Fruit fly (Drosophila melanogaster) whole organism, embryonic: ENCODE results near the gene Rnb.
A peak's percentile ranks its signal among the peaks of the same experiment; 100 is the strongest.

Experiments used
- ATbp ChIP-seq: fragments of 200-800 bp; sonication (Bioruptor generic); optimal IDR thresholded peaks from 2 replicates; lab custom pipeline; 2017; ENCODE audit warnings: missing biosample characterization, mild to moderate bottlenecking, missing genetic modification characterization, missing genetic modification reagents
- Blimp-1 ChIP-seq: fragments of 200-800 bp; sonication (Bioruptor generic); optimal IDR thresholded peaks from 3 replicates; lab custom pipeline; 2018; ENCODE audit warnings: missing biosample characterization, missing genetic modification characterization, mild to moderate bottlenecking, moderate library complexity, missing genetic modification reagents
- CG13775 ChIP-seq: fragments of 200-800 bp; sonication (Bioruptor generic); optimal IDR thresholded peaks from 3 replicates; lab custom pipeline; 2017; ENCODE audit warnings: missing biosample characterization, mild to moderate bottlenecking, missing genetic modification characterization
- CG14860 ChIP-seq: fragments of 200-800 bp; sonication (Bioruptor generic); IDR thresholded peaks from 3 replicates; pipeline ENCODE4 v1.3.6; 2022; ENCODE audit warnings: missing biosample characterization, missing genetic modification characterization; ENCODE audit not compliant: partially characterized antibody
- CG1603 ChIP-seq: fragments of 200-800 bp; sonication (Bioruptor generic); optimal IDR thresholded peaks from 2 replicates; lab custom pipeline; 2019; ENCODE audit warnings: missing biosample characterization, mild to moderate bottlenecking, missing genetic modification characterization, moderate library complexity
- CG32772 ChIP-seq: fragments of 200-800 bp; sonication (Bioruptor generic); IDR thresholded peaks from 2 replicates; pipeline ENCODE4 v1.3.6; 2022; ENCODE audit warnings: missing biosample characterization, missing genetic modification characterization
- CG34422 ChIP-seq: fragments of 200-800 bp; sonication (Bioruptor generic); IDR thresholded peaks from 3 replicates; pipeline ENCODE4 v1.3.6; 2022; ENCODE audit warnings: missing biosample characterization, missing genetic modification characterization
- CG4360 ChIP-seq: fragments of 200-800 bp; sonication (Bioruptor generic); IDR thresholded peaks from 2 replicates; pipeline ENCODE4 v1.3.6; 2022; ENCODE audit warnings: missing biosample characterization, missing genetic modification characterization
- CG4404 ChIP-seq: fragments of 200-800 bp; sonication (Bioruptor generic); IDR thresholded peaks from 2 replicates; pipeline ENCODE4 v1.3.6; 2022; ENCODE audit warnings: missing biosample characterization, missing genetic modification characterization
- CG4617 ChIP-seq: fragments of 200-800 bp; sonication (Bioruptor generic); optimal IDR thresholded peaks from 3 replicates; lab custom pipeline; 2016; ENCODE audit warnings: missing biosample characterization, missing genetic modification characterization, borderline replicate concordance
- CG6175 ChIP-seq: fragments of 200-800 bp; sonication (Bioruptor generic); IDR thresholded peaks from 3 replicates; pipeline ENCODE4 v1.3.6; 2022; ENCODE audit warnings: missing biosample characterization, missing genetic modification characterization
- CG7745 ChIP-seq: fragments of 200-800 bp; sonication (Bioruptor generic); optimal IDR thresholded peaks from 2 replicates; lab custom pipeline; 2018; ENCODE audit warnings: missing biosample characterization, mild to moderate bottlenecking, missing genetic modification characterization, moderate library complexity
- CG9215 ChIP-seq: fragments of 200-800 bp; sonication (Bioruptor generic); IDR thresholded peaks from 2 replicates; pipeline ENCODE4 v1.3.6; 2022; ENCODE audit warnings: missing biosample characterization, missing genetic modification characterization
- D ChIP-seq, 2 experiments: fragments of 200-800 bp in 1 of 2; fragments of >200 bp in 1 of 2; sonication (Bioruptor generic) in 1 of 2; optimal IDR thresholded peaks; 2 replicates in 1 of 2; 3 replicates in 1 of 2; lab custom pipeline; 2017; ENCODE audit warnings: mild to moderate bottlenecking in 1 of 2, missing biosample characterization in 1 of 2, missing genetic modification characterization in 1 of 2, missing genetic modification reagents in 1 of 2
- Dad ChIP-seq: fragments of 200-800 bp; sonication (Bioruptor generic); optimal IDR thresholded peaks from 3 replicates; lab custom pipeline; 2016; ENCODE audit warnings: missing biosample characterization, missing genetic modification characterization
- Dll ChIP-seq: fragments of 200-800 bp; sonication (Bioruptor generic); IDR thresholded peaks from 4 replicates; pipeline ENCODE4 v1.3.6; 2022; ENCODE audit warnings: missing biosample characterization, missing genetic modification characterization; ENCODE audit not compliant: partially characterized antibody
- Doc3 ChIP-seq: fragments of 200-800 bp; sonication (Bioruptor generic); IDR thresholded peaks from 3 replicates; pipeline ENCODE4 v1.3.6; 2022; ENCODE audit warnings: missing biosample characterization, missing genetic modification characterization; ENCODE audit not compliant: partially characterized antibody
- Drgx ChIP-seq: fragments of 200-800 bp; sonication (Bioruptor generic); IDR thresholded peaks from 2 replicates; pipeline ENCODE4 v1.3.6; 2022; ENCODE audit warnings: missing biosample characterization, missing genetic modification characterization
- MESR4 ChIP-seq: fragments of 200-800 bp; sonication (Bioruptor generic); optimal IDR thresholded peaks from 2 replicates; lab custom pipeline; 2018; ENCODE audit warnings: missing biosample characterization, mild to moderate bottlenecking, missing genetic modification characterization, moderate library complexity
- Med ChIP-seq: fragments of 200-800 bp; sonication (Bioruptor generic); peaks from one replicate; lab custom pipeline; 2016; ENCODE audit warnings: missing biosample characterization, missing genetic modification characterization, mild to moderate bottlenecking, inconsistent platforms, moderate library complexity
- Nf-YB ChIP-seq: fragments of 200-800 bp; sonication (Bioruptor generic); optimal IDR thresholded peaks from 3 replicates; lab custom pipeline; 2019; ENCODE audit warnings: missing biosample characterization, mild to moderate bottlenecking, missing genetic modification characterization, moderate library complexity
- Opbp ChIP-seq: fragments of 200-800 bp; sonication (Bioruptor generic); IDR thresholded peaks from 3 replicates; pipeline ENCODE4 v1.3.6; 2022; ENCODE audit warnings: missing biosample characterization, missing genetic modification characterization; ENCODE audit not compliant: partially characterized antibody
- Optix ChIP-seq: fragments of 200-800 bp; sonication (Bioruptor generic); IDR thresholded peaks from 3 replicates; pipeline ENCODE4 v1.3.6; 2022; ENCODE audit warnings: missing biosample characterization, missing genetic modification characterization
- Pdp1 ChIP-seq, 2 experiments: fragments of 200-800 bp; sonication (Bioruptor generic); optimal IDR thresholded peaks; 3 replicates each; lab custom pipeline; 2016; ENCODE audit warnings: missing biosample characterization in 2 of 2, missing genetic modification characterization in 2 of 2, mild to moderate bottlenecking in 1 of 2, moderate library complexity in 1 of 2
- Scr ChIP-seq: fragments of 200-800 bp; sonication (Bioruptor generic); IDR thresholded peaks from 2 replicates; pipeline ENCODE4 v1.3.6; 2022; ENCODE audit warnings: missing biosample characterization, missing genetic modification characterization; ENCODE audit not compliant: partially characterized antibody
- Sry-δ ChIP-seq: fragments of 200-800 bp; sonication (Bioruptor generic); optimal IDR thresholded peaks from 2 replicates; lab custom pipeline; 2016; ENCODE audit warnings: missing biosample characterization, missing genetic modification characterization
- ap ChIP-seq: fragments of 200-800 bp; sonication (Bioruptor generic); IDR thresholded peaks from 2 replicates; pipeline ENCODE4 v1.3.6; 2022; ENCODE audit warnings: missing biosample characterization, missing genetic modification characterization
- ara ChIP-seq: fragments of 200-800 bp; sonication (Bioruptor generic); IDR thresholded peaks from 2 replicates; pipeline ENCODE4 v1.3.6; 2022; ENCODE audit warnings: missing biosample characterization, missing genetic modification characterization
- ase ChIP-seq: fragments of 200-800 bp; sonication (Bioruptor generic); IDR thresholded peaks from 3 replicates; pipeline ENCODE4 v1.3.6; 2022; ENCODE audit warnings: missing biosample characterization, missing genetic modification characterization
- bsh ChIP-seq, 2 experiments: fragments of 200-800 bp; sonication (Bioruptor generic); optimal IDR thresholded peaks; 2 replicates each; lab custom pipeline; 2017 to 2018; ENCODE audit warnings: mild to moderate bottlenecking in 2 of 2, missing biosample characterization in 2 of 2, missing genetic modification characterization in 2 of 2, moderate library complexity in 1 of 2
- cg ChIP-seq: fragments of 200-800 bp; sonication (Bioruptor generic); optimal IDR thresholded peaks from 3 replicates; lab custom pipeline; 2019; ENCODE audit warnings: missing biosample characterization, mild to moderate bottlenecking, missing genetic modification characterization, moderate library complexity
- ci ChIP-seq: fragments of 200-800 bp; sonication (Bioruptor generic); IDR thresholded peaks from 3 replicates; pipeline ENCODE4 v1.3.6; 2022; ENCODE audit warnings: missing biosample characterization, missing genetic modification characterization
- dpn ChIP-seq, 2 experiments: fragments of 200-800 bp; sonication (Bioruptor generic); optimal IDR thresholded peaks; 3 replicates each; lab custom pipeline; 2016; ENCODE audit warnings: missing biosample characterization in 2 of 2, missing genetic modification characterization in 2 of 2
- esg ChIP-seq: fragments of 200-800 bp; sonication (Bioruptor generic); conservative IDR thresholded peaks from 2 replicates; pipeline ENCODE4 v1.3.6; 2022; ENCODE audit warnings: missing biosample characterization, missing genetic modification characterization
- fd96Cb ChIP-seq: fragments of 200-800 bp; sonication (Bioruptor generic); optimal IDR thresholded peaks from 2 replicates; lab custom pipeline; 2018; ENCODE audit warnings: missing biosample characterization, mild to moderate bottlenecking, missing genetic modification characterization, moderate library complexity
- gce ChIP-seq: fragments of 200-800 bp; sonication (Bioruptor generic); IDR thresholded peaks from 3 replicates; pipeline ENCODE4 v1.3.6; 2022; ENCODE audit warnings: missing biosample characterization, missing genetic modification characterization
- grau ChIP-seq: fragments of 200-800 bp; optimal IDR thresholded peaks from 3 replicates; lab custom pipeline; 2019; ENCODE audit warnings: missing biosample characterization, mild to moderate bottlenecking, missing genetic modification characterization, moderate library complexity
- hbn ChIP-seq: fragments of 200-800 bp; sonication (Bioruptor generic); IDR thresholded peaks from 2 replicates; pipeline ENCODE4 v1.3.6; 2022; ENCODE audit warnings: missing biosample characterization, missing genetic modification characterization; ENCODE audit not compliant: partially characterized antibody
- jigr1 ChIP-seq: fragments of 200-800 bp; sonication (Bioruptor generic); IDR thresholded peaks from 3 replicates; pipeline ENCODE4 v1.3.6; 2022; ENCODE audit warnings: missing biosample characterization, missing genetic modification characterization
- nerfin-2 ChIP-seq: fragments of 200-800 bp; sonication (Bioruptor generic); IDR thresholded peaks from 2 replicates; pipeline ENCODE4 v1.3.6; 2022; ENCODE audit warnings: missing biosample characterization, missing genetic modification characterization; ENCODE audit not compliant: partially characterized antibody
- otp ChIP-seq: fragments of 200-800 bp; sonication (Bioruptor generic); IDR thresholded peaks from 3 replicates; pipeline ENCODE4, ENCODE4 v1.3.6; 2022; ENCODE audit warnings: missing biosample characterization, missing genetic modification characterization
- scrt ChIP-seq: fragments of 200-800 bp; sonication (Bioruptor generic); optimal IDR thresholded peaks from 2 replicates; lab custom pipeline; 2018; ENCODE audit warnings: missing biosample characterization, mild to moderate bottlenecking, missing genetic modification characterization, moderate library complexity
- sob ChIP-seq: fragments of 200-800 bp; sonication (Bioruptor generic); IDR thresholded peaks from 2 replicates; pipeline ENCODE4 v1.3.6; 2022; ENCODE audit warnings: missing biosample characterization, missing genetic modification characterization
- tgo ChIP-seq: fragments of 200-800 bp; sonication (Bioruptor generic); IDR thresholded peaks from 3 replicates; pipeline ENCODE4 v1.3.6; 2022; ENCODE audit warnings: missing biosample characterization, missing genetic modification characterization
- tll ChIP-seq, 2 experiments: fragments of 200-800 bp in 1 of 2; fragments of >200 bp in 1 of 2; sonication (Bioruptor generic) in 1 of 2; optimal IDR thresholded peaks; 2 replicates each; lab custom pipeline; 2017 to 2019; ENCODE audit warnings: missing biosample characterization in 2 of 2, missing genetic modification characterization in 2 of 2, mild to moderate bottlenecking in 1 of 2, moderate library complexity in 1 of 2
- unc-4 ChIP-seq: fragments of 200-800 bp; sonication (Bioruptor generic); IDR thresholded peaks from 2 replicates; pipeline ENCODE4 v1.3.6; 2022; ENCODE audit warnings: missing biosample characterization, missing genetic modification characterization; ENCODE audit not compliant: partially characterized antibody

Gene Rnb

DNA sequence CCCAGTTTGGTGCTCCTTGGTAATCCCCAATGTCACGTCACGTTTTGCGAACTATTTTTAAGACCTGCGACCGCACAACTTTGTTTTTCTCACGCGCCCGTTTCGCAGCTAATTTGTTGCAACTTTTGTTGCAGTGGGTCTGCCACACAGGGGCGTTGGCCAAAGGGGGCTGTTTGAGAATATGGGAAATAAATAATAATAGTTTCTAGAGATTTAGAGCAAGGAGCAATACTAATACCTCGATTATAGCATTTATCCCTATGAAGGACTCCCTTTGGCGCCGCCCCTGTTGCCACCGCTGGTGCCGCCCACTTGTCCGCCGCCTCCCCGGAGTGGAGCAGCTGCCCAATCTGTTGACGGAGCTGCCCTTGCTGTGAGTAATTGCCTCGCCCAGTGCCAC lies 43.9 kb downstream of the Rnb start (continued):
- peak in 1 of 2 experiments; percentile 21 for TF ChIP-seq dpn (GFP tag; optimal IDR thresholded peaks at IDR 0.05; lab: Kevin White, UChicago)
- TF ChIP-seq CG34422: 0 out of 3 replicates have a peak, but pooled peaks have one; percentile 29
- TF ChIP-seq ase (GFP tag; lab: Robert Waterston, UW): peak; percentile 61; the same call in 2 of the 3 replicates
- peak; percentile 46 for TF ChIP-seq ATbp
- TF ChIP-seq CG32772 (GFP tag; lab: Robert Waterston, UW): peak; percentile 52
- TF ChIP-seq tgo: peak; percentile 44; the same call in 2 of the 3 replicates
- TF ChIP-seq bsh (GFP tag; optimal IDR thresholded peaks at IDR 0.05; lab: Kevin White, UChicago): peak in 1 of 2 experiments; percentile 4
- TF ChIP-seq esg (GFP tag; lab: Robert Waterston, UW): 0 out of 2 replicates have a peak, but pooled peaks have one; percentile 21
- peak; percentile 3 for TF ChIP-seq grau
- no peak for TF ChIP-seq Opbp (GFP tag; lab: Robert Waterston, UW)
- TF ChIP-seq fd96Cb: peak; percentile 1
- TF ChIP-seq Med (GFP tag; lab: Kevin White, UChicago): peak; percentile 55
- TF ChIP-seq Sry-δ (GFP tag; lab: Kevin White, UChicago): no peak
- TF ChIP-seq Optix: peak; percentile 25; the same call in 1 of the 3 replicates
- 0 out of 2 replicates have a peak, but pooled peaks have one; percentile 11 for TF ChIP-seq ap (GFP tag; lab: Robert Waterston, UW)
- peak; percentile 87 for TF ChIP-seq Drgx (GFP tag; lab: Robert Waterston, UW)

DNA sequence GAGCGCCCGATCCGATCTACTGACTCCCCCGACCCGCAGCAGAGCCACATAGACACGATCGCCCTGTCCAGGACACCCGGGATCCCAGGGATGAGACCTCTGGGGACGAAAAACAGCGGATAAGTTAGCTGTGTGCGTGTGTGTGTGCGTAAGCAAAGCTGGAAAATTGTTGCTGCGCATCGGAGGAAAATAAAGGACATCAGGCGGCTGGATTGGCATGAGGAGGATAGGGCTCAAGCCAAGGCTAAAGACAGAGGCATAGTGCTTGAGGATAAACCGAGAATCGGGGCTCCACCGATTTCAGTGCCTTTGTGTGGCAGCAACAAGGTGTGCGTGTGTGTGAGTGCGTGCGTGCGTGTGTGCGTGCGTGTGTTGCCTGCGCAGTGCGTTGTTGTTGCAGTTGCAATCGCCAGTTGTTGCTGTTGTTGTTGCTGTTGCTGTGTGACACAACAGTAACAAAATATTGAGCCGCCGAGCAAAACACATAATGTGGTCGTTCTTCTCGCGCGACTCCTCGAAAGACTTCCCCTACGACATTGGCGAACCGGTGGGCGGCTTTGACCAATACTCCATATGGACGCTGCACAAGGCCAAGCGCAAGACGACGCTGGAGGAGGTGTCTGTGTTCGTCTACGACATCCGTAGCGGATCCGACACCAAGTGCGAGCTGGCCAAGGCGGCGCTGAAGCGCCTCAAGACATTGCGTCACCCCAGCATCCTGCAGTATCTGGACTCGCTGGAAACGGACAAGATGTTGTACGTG lies 49.7 kb downstream of the Rnb start:
- TF ChIP-seq jigr1 (GFP tag; lab: Robert Waterston, UW) (no peak), Dad (GFP tag; lab: Kevin White, UChicago) (no peak), CG13775 (GFP tag; lab: Kevin White, UChicago) (no peak), Dll (GFP tag; lab: Robert Waterston, UW) (peak; percentile 76; the same call in 2 of the 4 replicates), unc-4 (0 out of 2 replicates have a peak, but pooled peaks have one; percentile 23), hbn (GFP tag; lab: Robert Waterston, UW) (no peak), Med (GFP tag; lab: Kevin White, UChicago) (peak; percentile 40), CG4360 (GFP tag; lab: Robert Waterston, UW) (peak; percentile 90), CG4404 (GFP tag; lab: Robert Waterston, UW) (no peak), tll (GFP tag; optimal IDR thresholded peaks at IDR 0.05; lab: Kevin White, UChicago) (no peak), nerfin-2 (GFP tag; lab: Robert Waterston, UW) (0 out of 2 replicates have a peak, but pooled peaks have one; percentile 34), CG1603 (no peak), MESR4 (GFP tag; lab: Kevin White, UChicago) (peak; percentile 88), Nf-YB (GFP tag; lab: Kevin White, UChicago) (no peak), CG9215 (GFP tag; lab: Robert Waterston, UW) (no peak), sob (GFP tag; lab: Robert Waterston, UW) (0 out of 2 replicates have a peak, but pooled peaks have one; percentile 8), Scr (GFP tag; lab: Robert Waterston, UW) (peak; percentile 50; the same call in 1 of the 2 replicates), Blimp-1 (GFP tag; lab: Kevin White, UChicago) (no peak), CG6175 (GFP tag; lab: Robert Waterston, UW) (0 out of 3 replicates have a peak, but pooled peaks have one; percentile 26), Doc3 (GFP tag; lab: Robert Waterston, UW) (no peak), Pdp1 (GFP tag; optimal IDR thresholded peaks at IDR 0.05; lab: Kevin White, UChicago) (no peak), CG14860 (GFP tag; lab: Robert Waterston, UW) (0 out of 3 replicates have a peak, but pooled peaks have one; percentile 5), CG7745 (tag; lab: Kevin White, UChicago) (no peak), D (optimal IDR thresholded peaks at IDR 0.05; lab: Kevin White, UChicago) (peak; percentile 6), D (GFP tag; optimal IDR thresholded peaks at IDR 0.05; lab: Kevin White, UChicago) (no peak), scrt (GFP tag; lab: Kevin White, UChicago) (peak; percentile 18), CG4617 (peak; percentile 67), ci (GFP tag; lab: Robert Waterston, UW) (no peak), otp (GFP tag; lab: Robert Waterston, UW) (no peak), ara (GFP tag; lab: Robert Waterston, UW) (no peak), gce (GFP tag; lab: Robert Waterston, UW) (no peak), cg (GFP tag; lab: Kevin White, UChicago) (peak; percentile 95)
